Worm (Caenorhabditis elegans): ENCODE measurements around the gene F13A2.2.

F13A2.2 gene

DNA sequence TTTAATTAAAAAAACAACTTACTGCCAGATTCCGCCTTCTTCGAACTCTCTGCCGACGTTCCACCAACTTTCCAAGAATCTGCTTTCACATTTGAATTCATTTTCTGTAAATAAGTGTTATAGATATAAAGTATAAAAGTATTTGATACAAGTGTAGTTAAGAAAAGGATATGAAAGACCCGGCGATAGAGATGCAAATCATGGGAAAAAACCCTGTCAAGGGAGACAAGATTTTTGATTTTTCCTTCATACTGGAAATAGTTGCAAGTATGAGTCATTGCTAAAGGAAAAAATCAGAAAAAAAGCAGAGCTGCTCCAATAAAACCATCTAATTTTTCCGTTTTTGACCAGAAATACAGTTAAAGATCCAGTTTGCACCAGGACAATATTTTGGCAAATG lies 11.9 kb upstream of the F13A2.2 start, which contains the start of gene F13A2.3:
Gene F13A2.3, minus strand, starts transcription at position 101 of the 400 bp plus-strand sequence.
- TF ChIP-seq lin-35 (GFP tag; optimal IDR thresholded peaks at IDR 0.05) (no peak), F16B12.6 (tag; optimal IDR thresholded peaks at IDR 0.05) (no peak), jun-1 (tag; optimal IDR thresholded peaks at IDR 0.05) (no peak), lin-39 (tag; optimal IDR thresholded peaks at IDR 0.05) (no peak), lir-3 (tag; optimal IDR thresholded peaks at IDR 0.05; ENCODE audit: poor library complexity) (no peak), tbx-2 (tag; optimal IDR thresholded peaks at IDR 0.05) (no peak), aha-1 (tag; optimal IDR thresholded peaks at IDR 0.05) (no peak), fkh-8 (tag; optimal IDR thresholded peaks at IDR 0.05) (no peak), fkh-10 (GFP tag; optimal IDR thresholded peaks at IDR 0.05) (no peak), ces-1 (GFP tag; optimal IDR thresholded peaks at IDR 0.05) (no peak), nhr-85 (tag) (no peak), pag-3 (tag; optimal IDR thresholded peaks at IDR 0.05; ENCODE audit: borderline replicate concordance, insufficient read depth) (no peak), nhr-47 (tag; optimal IDR thresholded peaks at IDR 0.05) (no peak), vab-15 (tag; optimal IDR thresholded peaks at IDR 0.05) (no peak), elt-3 (tag; optimal IDR thresholded peaks at IDR 0.05) (no peak), pax-3 (tag; optimal IDR thresholded peaks at IDR 0.05) (no peak), unc-86 (tag; optimal IDR thresholded peaks at IDR 0.05) (no peak), Y116A8C.19 (tag; optimal IDR thresholded peaks at IDR 0.05; ENCODE audit: borderline replicate concordance) (no peak), lin-13 (GFP tag; optimal IDR thresholded peaks at IDR 0.05) (no peak)

DNA sequence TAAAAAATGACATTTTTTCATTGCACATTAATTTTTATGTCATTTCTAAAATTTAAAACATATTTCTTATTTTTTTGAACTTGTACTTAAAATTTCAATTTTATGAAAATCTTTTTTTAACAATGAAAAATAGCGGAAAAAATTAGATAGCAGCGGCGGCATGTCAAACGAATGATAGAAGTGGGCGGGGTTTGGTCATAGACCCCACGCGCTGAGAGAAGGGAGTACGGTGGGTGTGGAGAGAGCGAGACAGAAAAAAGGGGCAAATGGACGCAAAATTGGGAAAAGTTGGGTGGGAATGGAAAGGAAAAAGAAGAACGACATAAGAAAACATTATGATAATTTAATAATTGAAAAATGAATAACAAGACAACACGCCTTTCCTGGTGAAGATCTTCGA lies 3.5 kb upstream of the F13A2.2 start:
- no peak for TF ChIP-seq mab-9 (GFP tag; IDR thresholded peaks at IDR 0.05)
- no peak for TF ChIP-seq elt-2 (tag; optimal IDR thresholded peaks at IDR 0.05)
- TF ChIP-seq sox-4 (tag; optimal IDR thresholded peaks at IDR 0.05), result no peak
- no peak for TF ChIP-seq snu-23 (GFP tag; optimal IDR thresholded peaks at IDR 0.05)
- TF ChIP-seq swsn-7 (tag; optimal IDR thresholded peaks at IDR 0.05), result no peak
- no peak for TF ChIP-seq nhr-84 (tag; optimal IDR thresholded peaks at IDR 0.05)
- no peak for TF ChIP-seq ceh-63 (GFP tag; optimal IDR thresholded peaks at IDR 0.05)
- TF ChIP-seq zag-1 (tag; optimal IDR thresholded peaks at IDR 0.05), result no peak
- TF ChIP-seq fkh-10 (GFP tag; optimal IDR thresholded peaks at IDR 0.05), result no peak

DNA sequence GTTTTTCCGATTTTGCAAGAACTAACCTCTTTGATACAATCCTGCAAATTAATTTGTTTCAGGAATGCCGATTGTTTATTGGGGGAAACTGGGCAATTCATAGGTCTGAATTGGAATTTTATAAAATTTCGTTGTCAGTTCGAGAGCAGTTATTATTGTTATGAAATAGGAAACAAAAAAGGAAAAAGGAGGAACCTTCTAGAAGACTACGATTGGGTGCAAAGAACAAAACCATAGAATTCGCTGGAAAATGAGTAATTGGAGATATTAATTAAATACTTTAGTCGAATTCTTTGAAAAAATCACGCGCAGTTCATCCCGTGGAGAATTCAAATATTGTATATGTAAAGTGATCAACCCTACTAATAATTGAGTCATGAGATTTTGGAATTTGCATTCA lies 3.0 kb upstream of the F13A2.2 start, which contains the start of gene F13A2.9:
Gene F13A2.9, minus strand, starts transcription at position 101 of the 400 bp plus-strand sequence.
- TF ChIP-seq fkh-8 (tag; optimal IDR thresholded peaks at IDR 0.05) (peak; percentile 8), elt-2 (tag; optimal IDR thresholded peaks at IDR 0.05) (no peak), nhr-90 (tag; optimal IDR thresholded peaks at IDR 0.05; ENCODE audit: poor library complexity) (no peak), ceh-88 (GFP tag; IDR thresholded peaks at IDR 0.05) (no peak), mef-2 (tag; optimal IDR thresholded peaks at IDR 0.05) (no peak), ceh-8 (GFP tag; optimal IDR thresholded peaks at IDR 0.05) (peak; percentile 74), ceh-90 (tag; optimal IDR thresholded peaks at IDR 0.05) (peak; percentile 27)

DNA sequence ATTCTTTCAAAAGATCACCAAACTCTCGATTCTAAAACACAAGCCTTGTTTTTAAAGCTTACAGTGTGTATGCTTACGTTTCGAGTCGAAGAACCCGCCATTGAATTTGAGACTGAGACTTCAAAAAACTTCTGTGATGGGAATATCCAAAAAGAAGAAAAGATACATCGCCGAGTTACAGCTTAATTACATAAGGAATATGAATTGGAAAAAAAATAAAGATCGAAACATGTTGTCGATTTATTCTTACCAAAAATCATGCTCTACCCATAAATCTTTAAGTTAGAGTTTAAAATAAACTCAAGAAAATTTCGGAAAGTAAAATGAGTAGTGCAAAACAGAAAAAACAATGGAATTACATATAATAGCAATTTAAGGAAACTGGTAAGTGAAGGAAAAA lies 1.8 kb upstream of the F13A2.2 start, which contains the start of gene F13A2.10:
Gene F13A2.10, minus strand, starts transcription at position 101 of the 400 bp plus-strand sequence.
- no peak for TF ChIP-seq skn-1 (tag; optimal IDR thresholded peaks at IDR 0.05)
- no peak for TF ChIP-seq mdl-1 (tag; optimal IDR thresholded peaks at IDR 0.05)
- TF ChIP-seq ets-5 (GFP tag; IDR thresholded peaks at IDR 0.05), result no peak
- TF ChIP-seq dpl-1 (GFP tag; optimal IDR thresholded peaks at IDR 0.05), result no peak
- no peak for TF ChIP-seq snpc-4 (tag; optimal IDR thresholded peaks at IDR 0.05)
- TF ChIP-seq ztf-11 (tag; optimal IDR thresholded peaks at IDR 0.05), result no peak
- TF ChIP-seq nhr-90 (tag; optimal IDR thresholded peaks at IDR 0.05; ENCODE audit: poor library complexity), result no peak
- no peak for TF ChIP-seq hpl-2 (GFP tag; optimal IDR thresholded peaks at IDR 0.05)
- TF ChIP-seq egl-13 (tag; optimal IDR thresholded peaks at IDR 0.05), result no peak
- TF ChIP-seq efl-3 (GFP tag; optimal IDR thresholded peaks at IDR 0.05), result no peak
- TF ChIP-seq lin-14 (GFP tag; optimal IDR thresholded peaks at IDR 0.05), result no peak
- TF ChIP-seq lin-13 (GFP tag; optimal IDR thresholded peaks at IDR 0.05), result no peak
- TF ChIP-seq nhr-77 (tag; optimal IDR thresholded peaks at IDR 0.05), result no peak
- TF ChIP-seq isw-1 (GFP tag; IDR thresholded peaks at IDR 0.05), result no peak
- TF ChIP-seq unc-30 (tag; optimal IDR thresholded peaks at IDR 0.05), result no peak
- TF ChIP-seq nhr-71 (tag; optimal IDR thresholded peaks at IDR 0.05), result no peak
- TF ChIP-seq grh-1 (GFP tag; IDR thresholded peaks at IDR 0.05), result no peak
